Worm (Caenorhabditis elegans): ENCODE measurements around the gene F22F4.9.

Gene F22F4.9

ce11 chrX:5975726-5976125 is 23.6 kb downstream of the F22F4.9 start:
- TF ChIP-seq ceh-34 (tag; optimal IDR thresholded peaks at IDR 0.05) (no peak), ceh-19 (GFP tag; optimal IDR thresholded peaks at IDR 0.05) (no peak), C08G9.2 (tag; optimal IDR thresholded peaks at IDR 0.05) (no peak), elt-2 (tag; optimal IDR thresholded peaks at IDR 0.05) (no peak), sox-4 (tag; optimal IDR thresholded peaks at IDR 0.05) (no peak)

- TF ChIP-seq C08G9.2 (tag; optimal IDR thresholded peaks at IDR 0.05) (no peak), unc-42 (tag; optimal IDR thresholded peaks at IDR 0.05) (peak; percentile 71), zip-5 (tag; optimal IDR thresholded peaks at IDR 0.05) (no peak)
These were observed 24.1 kb downstream of the F22F4.9 start for ce11 chrX:5975228-5975627.

DNA sequence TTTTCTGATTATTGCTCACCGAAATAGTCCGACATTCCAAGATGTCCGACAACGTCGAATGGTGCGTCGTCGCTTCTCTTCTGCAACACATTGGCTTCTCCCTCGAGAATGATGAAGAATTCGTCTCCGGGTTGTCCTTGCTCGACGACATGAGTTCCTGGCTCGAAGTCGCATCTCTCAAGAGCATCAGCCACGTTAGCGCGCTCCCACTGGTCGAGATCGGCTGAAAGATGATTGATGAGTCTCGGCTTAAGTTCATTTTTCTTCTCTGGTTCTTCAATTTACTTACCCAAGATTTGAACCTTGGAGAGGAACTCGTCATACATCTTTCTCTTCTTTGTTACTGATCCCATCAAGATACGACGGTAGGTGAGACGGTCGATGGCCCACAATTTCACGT is 27.1 kb downstream of the F22F4.9 start:
- TF ChIP-seq ceh-14 (tag; optimal IDR thresholded peaks at IDR 0.05) = no peak
- TF ChIP-seq ceh-19 (GFP tag; optimal IDR thresholded peaks at IDR 0.05) = no peak
- TF ChIP-seq rnt-1 (tag; optimal IDR thresholded peaks at IDR 0.05) = no peak
- TF ChIP-seq pha-2 (tag; optimal IDR thresholded peaks at IDR 0.05) = no peak
- TF ChIP-seq tbx-2 (tag; optimal IDR thresholded peaks at IDR 0.05) = no peak
- TF ChIP-seq pha-4 (tag; optimal IDR thresholded peaks at IDR 0.05) = no peak
- TF ChIP-seq ceh-31 (tag; optimal IDR thresholded peaks at IDR 0.05) = no peak
- TF ChIP-seq ceh-24 (tag; optimal IDR thresholded peaks at IDR 0.05) = no peak
- TF ChIP-seq Y22D7AL.16 (tag; optimal IDR thresholded peaks at IDR 0.05) = no peak
- no peak for TF ChIP-seq hlh-30 (tag; optimal IDR thresholded peaks at IDR 0.05; ENCODE audit: insufficient read depth)
- TF ChIP-seq C38D4.7 (GFP tag; optimal IDR thresholded peaks at IDR 0.05) = no peak
- TF ChIP-seq sox-2 (GFP tag; IDR thresholded peaks at IDR 0.05) = no peak
- TF ChIP-seq sdc-2 (tag; optimal IDR thresholded peaks at IDR 0.05) = no peak

- TF ChIP-seq unc-86 (tag; optimal IDR thresholded peaks at IDR 0.05) (no peak), tbx-7 (tag; optimal IDR thresholded peaks at IDR 0.05) (no peak), gmeb-2 (tag; optimal IDR thresholded peaks at IDR 0.05) (no peak), ceh-22 (tag; optimal IDR thresholded peaks at IDR 0.05) (no peak), fkh-6 (tag; optimal IDR thresholded peaks at IDR 0.05) (no peak), syd-9 (tag; optimal IDR thresholded peaks at IDR 0.05) (no peak), nhr-232 (tag; optimal IDR thresholded peaks at IDR 0.05) (no peak), che-1 (tag; optimal IDR thresholded peaks at IDR 0.05) (no peak)
These were observed 36.7 kb downstream of the F22F4.9 start for ce11 chrX:5962560-5962959.

ce11 chrX:5960872-5961271 is 38.4 kb downstream of the F22F4.9 start:
- TF ChIP-seq gmeb-2 (tag; optimal IDR thresholded peaks at IDR 0.05) = no peak
- no peak for TF ChIP-seq odd-2 (tag; optimal IDR thresholded peaks at IDR 0.05)
- no peak for TF ChIP-seq hlh-6 (tag; optimal IDR thresholded peaks at IDR 0.05)
- no peak for TF ChIP-seq ceh-34 (tag; optimal IDR thresholded peaks at IDR 0.05)
- TF ChIP-seq pag-3 (tag; optimal IDR thresholded peaks at IDR 0.05; ENCODE audit: borderline replicate concordance) = no peak
- TF ChIP-seq pat-9 (tag; optimal IDR thresholded peaks at IDR 0.05) = no peak
- TF ChIP-seq ceh-2 (tag; optimal IDR thresholded peaks at IDR 0.05) = no peak
- TF ChIP-seq nhr-11 (tag; optimal IDR thresholded peaks at IDR 0.05) = no peak
- TF ChIP-seq ceh-45 (GFP tag; IDR thresholded peaks at IDR 0.05) = no peak

DNA sequence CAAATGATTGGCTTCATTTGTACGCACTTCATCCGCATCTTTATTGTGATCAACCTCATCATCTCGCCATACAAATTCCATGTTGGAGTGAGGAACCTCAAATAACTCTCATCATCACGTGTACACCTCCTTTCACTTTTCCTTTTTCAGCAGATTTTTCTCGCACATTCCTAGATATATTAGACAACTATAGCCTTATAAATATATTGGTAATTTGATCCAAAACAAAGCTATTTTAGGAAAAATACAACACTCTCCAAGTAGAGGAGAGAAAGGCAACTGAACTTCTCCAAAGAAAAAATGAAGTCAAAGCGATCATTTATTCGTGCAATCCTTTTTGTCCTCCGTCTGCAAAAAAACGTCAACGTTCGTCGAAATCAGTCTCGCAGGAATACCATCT is 40.5 kb downstream of the F22F4.9 start, which contains the start of gene R07E4.1:
Gene R07E4.1, plus strand, starts transcription at position 301 of the 400 bp plus-strand sequence.
- TF ChIP-seq ceh-18 (tag; optimal IDR thresholded peaks at IDR 0.05) (no peak), sox-2 (GFP tag; IDR thresholded peaks at IDR 0.05) (no peak), nhr-232 (tag; optimal IDR thresholded peaks at IDR 0.05) (no peak), syd-9 (tag; optimal IDR thresholded peaks at IDR 0.05) (no peak), zip-5 (tag; optimal IDR thresholded peaks at IDR 0.05) (no peak), rnt-1 (tag; optimal IDR thresholded peaks at IDR 0.05) (no peak), hlh-8 (tag; optimal IDR thresholded peaks at IDR 0.05) (no peak), C38D4.7 (GFP tag; optimal IDR thresholded peaks at IDR 0.05) (no peak), ceh-22 (tag; optimal IDR thresholded peaks at IDR 0.05) (no peak), pqm-1 (tag; optimal IDR thresholded peaks at IDR 0.05) (no peak), hlh-15 (tag; optimal IDR thresholded peaks at IDR 0.05) (no peak), nfya-1 (tag; optimal IDR thresholded peaks at IDR 0.05) (no peak), ceh-48 (tag; optimal IDR thresholded peaks at IDR 0.05) (no peak), T23F11.4 (GFP tag; optimal IDR thresholded peaks at IDR 0.05) (no peak), lin-11 (tag; optimal IDR thresholded peaks at IDR 0.05) (no peak), ceh-6 (GFP tag; optimal IDR thresholded peaks at IDR 0.05) (no peak), eyg-1 (tag; optimal IDR thresholded peaks at IDR 0.05) (no peak)

All from whole organism, late embryonic.